Worm (Caenorhabditis elegans) whole organism, late embryonic: Measurements from ENCODE around the gene Y94H6A.10.

Source experiments
- C38D4.7 ChIP-seq: fragments of 200-800 bp; sonication (Bioruptor generic); optimal IDR thresholded peaks from 2 replicates; lab custom pipeline; 2018; ENCODE audit warnings: mild to moderate bottlenecking, missing genetic modification characterization, moderate library complexity, missing compliant biosample characterization
- F13H6.1 ChIP-seq: sonication (generic microtip); optimal IDR thresholded peaks from 2 replicates; lab custom pipeline; 2016; ENCODE audit warnings: missing genetic modification characterization, missing compliant biosample characterization
- K02D7.2 ChIP-seq: sonication (generic microtip); optimal IDR thresholded peaks from 2 replicates; lab custom pipeline; 2017; ENCODE audit warnings: mild to moderate bottlenecking, missing genetic modification characterization, missing compliant biosample characterization
- K09A11.1 ChIP-seq: sonication (generic microtip); optimal IDR thresholded peaks from 2 replicates; lab custom pipeline; 2017; ENCODE audit warnings: antibody characterized with exemption, mild to moderate bottlenecking, missing genetic modification characterization, missing compliant biosample characterization; ENCODE audit not compliant: insufficient read depth
- Y22D7AL.16 ChIP-seq: sonication (generic microtip); optimal IDR thresholded peaks from 2 replicates; lab custom pipeline; 2016; ENCODE audit warnings: missing genetic modification characterization, missing compliant biosample characterization
- ceh-14 ChIP-seq: sonication (generic microtip); optimal IDR thresholded peaks from 2 replicates; lab custom pipeline; 2016; ENCODE audit warnings: missing genotype, missing genetic modification characterization, missing compliant biosample characterization
- ceh-18 ChIP-seq: sonication (generic microtip); optimal IDR thresholded peaks from 2 replicates; lab custom pipeline; 2016; ENCODE audit warnings: missing genetic modification characterization, missing compliant biosample characterization
- ceh-19 ChIP-seq: fragments of 200-800 bp; sonication (Bioruptor generic); optimal IDR thresholded peaks from 2 replicates; lab custom pipeline; 2018; ENCODE audit warnings: mild to moderate bottlenecking, missing genetic modification characterization, missing compliant biosample characterization
- ceh-2 ChIP-seq: sonication (generic microtip); optimal IDR thresholded peaks from 2 replicates; lab custom pipeline; 2016; ENCODE audit warnings: missing genotype, missing genetic modification characterization, missing compliant biosample characterization
- ceh-22 ChIP-seq: sonication (generic microtip); optimal IDR thresholded peaks from 2 replicates; lab custom pipeline; 2017; ENCODE audit warnings: missing biosample characterization, missing genetic modification characterization
- ceh-24 ChIP-seq: sonication (generic microtip); optimal IDR thresholded peaks from 2 replicates; lab custom pipeline; 2016; ENCODE audit warnings: mild to moderate bottlenecking, missing genetic modification characterization, missing compliant biosample characterization
- ceh-45 ChIP-seq: fragments of 200-800 bp; sonication (Bioruptor generic); IDR thresholded peaks from 2 replicates; pipeline ENCODE4 v1.3.6; 2022; ENCODE audit warnings: missing genetic modification reagents, missing genetic modification characterization, missing compliant biosample characterization
- ceh-48 ChIP-seq: sonication (generic microtip); optimal IDR thresholded peaks from 2 replicates; lab custom pipeline; 2016; ENCODE audit warnings: missing genetic modification characterization, inconsistent platforms, missing compliant biosample characterization
- ceh-6 ChIP-seq: fragments of 200-800 bp; sonication (Bioruptor generic); optimal IDR thresholded peaks from 2 replicates; lab custom pipeline; 2018; ENCODE audit warnings: mild to moderate bottlenecking, missing genetic modification characterization, missing compliant biosample characterization
- che-1 ChIP-seq: sonication (generic microtip); optimal IDR thresholded peaks from 2 replicates; lab custom pipeline; 2016; ENCODE audit warnings: mild to moderate bottlenecking, missing genetic modification characterization, missing compliant biosample characterization
- dmd-4 ChIP-seq: sonication (generic microtip); optimal IDR thresholded peaks from 2 replicates; lab custom pipeline; 2016; ENCODE audit warnings: borderline replicate concordance, missing genetic modification characterization, missing compliant biosample characterization
- dve-1 ChIP-seq: sonication (generic microtip); optimal IDR thresholded peaks from 2 replicates; lab custom pipeline; 2017; ENCODE audit warnings: antibody characterized with exemption, mild to moderate bottlenecking, missing genetic modification characterization, missing compliant biosample characterization
- elt-2 ChIP-seq: sonication (generic microtip); optimal IDR thresholded peaks from 2 replicates; lab custom pipeline; 2016; ENCODE audit warnings: missing genetic modification reagents, missing genetic modification characterization, missing compliant biosample characterization
- elt-4 ChIP-seq: sonication (generic microtip); optimal IDR thresholded peaks from 2 replicates; lab custom pipeline; 2016; ENCODE audit warnings: missing genetic modification characterization, missing compliant biosample characterization
- fax-1 ChIP-seq: sonication (generic microtip); optimal IDR thresholded peaks from 2 replicates; lab custom pipeline; 2016; ENCODE audit warnings: missing genotype, missing genetic modification characterization, missing compliant biosample characterization
- fkh-10 ChIP-seq: fragments of 150-350 bp; optimal IDR thresholded peaks from 2 replicates; lab custom pipeline; 2014; ENCODE audit warnings: missing biosample characterization, missing genetic modification reagents, missing genetic modification characterization
- gmeb-2 ChIP-seq: sonication (generic microtip); optimal IDR thresholded peaks from 2 replicates; lab custom pipeline; 2016; ENCODE audit warnings: missing genetic modification characterization, inconsistent platforms, missing compliant biosample characterization
- hlh-13 ChIP-seq: fragments of 200-800 bp; sonication (Bioruptor generic); optimal IDR thresholded peaks from 2 replicates; lab custom pipeline; 2018; ENCODE audit warnings: mild to moderate bottlenecking, missing genetic modification characterization, missing compliant biosample characterization
- hlh-30 ChIP-seq: sonication (generic microtip); optimal IDR thresholded peaks from 2 replicates; lab custom pipeline; 2017; ENCODE audit warnings: antibody characterized with exemption, missing genetic modification characterization, missing compliant biosample characterization; ENCODE audit not compliant: insufficient read depth
- hlh-8 ChIP-seq: sonication (generic microtip); optimal IDR thresholded peaks from 2 replicates; lab custom pipeline; 2016; ENCODE audit warnings: missing genotype, missing genetic modification characterization, missing compliant biosample characterization
- lim-6 ChIP-seq: sonication (generic microtip); optimal IDR thresholded peaks from 2 replicates; lab custom pipeline; 2016; ENCODE audit warnings: missing genetic modification characterization, missing compliant biosample characterization
- lin-11 ChIP-seq: fragments of 200-800 bp; sonication (Bioruptor generic); optimal IDR thresholded peaks from 2 replicates; lab custom pipeline; 2018; ENCODE audit warnings: mild to moderate bottlenecking, missing genetic modification characterization, missing compliant biosample characterization
- mec-3 ChIP-seq: sonication (generic microtip); optimal IDR thresholded peaks from 2 replicates; lab custom pipeline; 2016; ENCODE audit warnings: borderline replicate concordance, missing genetic modification characterization, missing compliant biosample characterization
- nfya-1 ChIP-seq: sonication (generic microtip); optimal IDR thresholded peaks from 2 replicates; lab custom pipeline; 2017; ENCODE audit warnings: missing genetic modification characterization, mild to moderate bottlenecking, missing compliant biosample characterization, antibody characterized with exemption, moderate library complexity
- nhr-232 ChIP-seq: sonication (generic microtip); optimal IDR thresholded peaks from 2 replicates; lab custom pipeline; 2016; ENCODE audit warnings: missing genetic modification characterization, missing compliant biosample characterization
- npax-4 ChIP-seq: sonication (generic microtip); optimal IDR thresholded peaks from 2 replicates; lab custom pipeline; 2016; ENCODE audit warnings: missing genetic modification characterization, missing compliant biosample characterization
- odd-2 ChIP-seq: sonication (generic microtip); optimal IDR thresholded peaks from 2 replicates; lab custom pipeline; 2017; ENCODE audit warnings: antibody characterized with exemption, mild to moderate bottlenecking, missing genetic modification characterization, missing compliant biosample characterization
- pat-9 ChIP-seq: fragments of 200-800 bp; sonication (Bioruptor generic); optimal IDR thresholded peaks from 2 replicates; lab custom pipeline; 2018; ENCODE audit warnings: mild to moderate bottlenecking, missing genetic modification characterization, moderate library complexity, missing compliant biosample characterization
- pax-1 ChIP-seq: fragments of 150-350 bp; optimal IDR thresholded peaks from 2 replicates; lab custom pipeline; 2014; ENCODE audit warnings: missing biosample characterization, missing genetic modification characterization
- pha-2 ChIP-seq: sonication (generic microtip); optimal IDR thresholded peaks from 2 replicates; lab custom pipeline; 2017; ENCODE audit warnings: mild to moderate bottlenecking, missing genetic modification characterization, missing compliant biosample characterization
- pqm-1 ChIP-seq: sonication (generic microtip); optimal IDR thresholded peaks from 2 replicates; lab custom pipeline; 2016; ENCODE audit warnings: missing genetic modification characterization, missing compliant biosample characterization
- ref-2 ChIP-seq: sonication (generic microtip); optimal IDR thresholded peaks from 2 replicates; lab custom pipeline; 2016; ENCODE audit warnings: missing genetic modification characterization, missing compliant biosample characterization
- sox-4 ChIP-seq: sonication (generic microtip); optimal IDR thresholded peaks from 2 replicates; lab custom pipeline; 2017; ENCODE audit warnings: mild to moderate bottlenecking, missing genetic modification characterization, inconsistent platforms, missing compliant biosample characterization
- syd-9 ChIP-seq: sonication (generic microtip); optimal IDR thresholded peaks from 2 replicates; lab custom pipeline; 2016; ENCODE audit warnings: mild to moderate bottlenecking, missing genetic modification characterization, moderate library complexity, missing compliant biosample characterization
- tbx-2 ChIP-seq: sonication (generic microtip); optimal IDR thresholded peaks from 2 replicates; lab custom pipeline; 2016; ENCODE audit warnings: missing genetic modification characterization, missing compliant biosample characterization
- tbx-7 ChIP-seq: sonication (generic microtip); optimal IDR thresholded peaks from 2 replicates; lab custom pipeline; 2016; ENCODE audit warnings: missing genotype, missing genetic modification characterization, missing compliant biosample characterization
- unc-42 ChIP-seq: sonication (generic microtip); optimal IDR thresholded peaks from 2 replicates; lab custom pipeline; 2016; ENCODE audit warnings: missing genotype, missing genetic modification characterization, missing compliant biosample characterization
- zip-5 ChIP-seq: sonication (generic microtip); optimal IDR thresholded peaks from 2 replicates; lab custom pipeline; 2016; ENCODE audit warnings: missing genetic modification characterization, missing compliant biosample characterization
- ztf-16 ChIP-seq: sonication (generic microtip); optimal IDR thresholded peaks from 2 replicates; lab custom pipeline; 2017; ENCODE audit warnings: missing genetic modification characterization, missing compliant biosample characterization

Gene Y94H6A.10

ce11 chrIV:2710203-2710935 lies at the start of gene Y94H6A.10:
Gene Y94H6A.10 (minus strand): TSS chrIV:2710666.
- no peak for TF ChIP-seq fax-1 (tag; lab: Kevin White, UChicago)
- TF ChIP-seq che-1, result no peak
- TF ChIP-seq Y22D7AL.16 (tag; lab: Kevin White, UChicago), result no peak
- no peak for TF ChIP-seq C38D4.7

ce11 chrIV:2759163-2759562 lies 48.7 kb upstream of the Y94H6A.10 start, which contains the start of gene Y54G2A.38:
Gene Y54G2A.38 (plus strand): TSS chrIV:2759463.
- TF ChIP-seq pat-9 (tag; lab: Kevin White, UChicago), result no peak
- no peak for TF ChIP-seq C38D4.7
- TF ChIP-seq nfya-1 (tag; lab: Kevin White, UChicago), result no peak
- no peak for TF ChIP-seq pqm-1 (tag; lab: Kevin White, UChicago)
- TF ChIP-seq elt-4 (tag; lab: Kevin White, UChicago), result no peak
- no peak for TF ChIP-seq hlh-13 (GFP tag; lab: Kevin White, UChicago)
- TF ChIP-seq tbx-7 (tag; lab: Kevin White, UChicago), result no peak
- no peak for TF ChIP-seq ceh-14
- TF ChIP-seq nhr-232 (tag; lab: Kevin White, UChicago), result no peak
- no peak for TF ChIP-seq tbx-2
- no peak for TF ChIP-seq pha-2 (tag; lab: Kevin White, UChicago)
- no peak for TF ChIP-seq fkh-10 (GFP tag; lab: Kevin White, UChicago)
- no peak for TF ChIP-seq ceh-19 (GFP tag; lab: Kevin White, UChicago)

DNA sequence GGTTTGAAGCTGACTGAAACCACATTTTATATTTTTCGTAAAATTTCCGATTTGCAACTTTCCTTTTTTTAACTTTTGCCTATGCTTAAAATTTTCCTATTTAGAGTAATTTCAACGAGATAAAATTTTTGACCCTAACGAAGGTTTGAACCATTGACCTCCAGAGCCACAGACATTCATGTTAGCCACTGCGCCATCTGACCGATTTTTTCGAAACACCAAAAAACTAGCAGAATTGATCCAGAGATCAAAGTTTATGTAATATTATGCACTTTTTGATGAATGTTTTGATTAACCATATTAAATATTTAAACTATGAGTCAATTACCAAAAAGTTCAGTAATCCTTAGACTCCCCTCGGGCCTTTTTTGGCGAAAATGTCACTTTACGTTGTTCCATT lies 47.6 kb upstream of the Y94H6A.10 start:
- no peak for TF ChIP-seq hlh-8 (tag; lab: Kevin White, UChicago)
- TF ChIP-seq ceh-18 (tag; lab: Kevin White, UChicago), result no peak
- TF ChIP-seq elt-2 (tag; lab: Kevin White, UChicago), result no peak
- TF ChIP-seq hlh-30 (tag; lab: Kevin White, UChicago), result no peak
- TF ChIP-seq syd-9, result no peak
- TF ChIP-seq sox-4 (tag; lab: Kevin White, UChicago), result no peak
- no peak for TF ChIP-seq che-1
- TF ChIP-seq dve-1, result no peak
- TF ChIP-seq C38D4.7, result no peak
- TF ChIP-seq K02D7.2, result no peak
- no peak for TF ChIP-seq ceh-6
- no peak for TF ChIP-seq ref-2 (tag; lab: Kevin White, UChicago)
- no peak for TF ChIP-seq ceh-2 (tag; lab: Kevin White, UChicago)
- no peak for TF ChIP-seq ceh-24
- TF ChIP-seq, all 69 proteins: peak for 0

- no peak for TF ChIP-seq F13H6.1
- TF ChIP-seq mec-3 (tag; lab: Kevin White, UChicago), result no peak
- no peak for TF ChIP-seq ceh-22
- no peak for TF ChIP-seq fax-1 (tag; lab: Kevin White, UChicago)
- TF ChIP-seq sox-4 (tag; lab: Kevin White, UChicago), result no peak
- TF ChIP-seq ceh-24, result no peak
- TF ChIP-seq lim-6 (tag; lab: Kevin White, UChicago), result no peak
Measured at ce11 chrIV:2753541-2753940, 43.1 kb upstream of the Y94H6A.10 start.

DNA sequence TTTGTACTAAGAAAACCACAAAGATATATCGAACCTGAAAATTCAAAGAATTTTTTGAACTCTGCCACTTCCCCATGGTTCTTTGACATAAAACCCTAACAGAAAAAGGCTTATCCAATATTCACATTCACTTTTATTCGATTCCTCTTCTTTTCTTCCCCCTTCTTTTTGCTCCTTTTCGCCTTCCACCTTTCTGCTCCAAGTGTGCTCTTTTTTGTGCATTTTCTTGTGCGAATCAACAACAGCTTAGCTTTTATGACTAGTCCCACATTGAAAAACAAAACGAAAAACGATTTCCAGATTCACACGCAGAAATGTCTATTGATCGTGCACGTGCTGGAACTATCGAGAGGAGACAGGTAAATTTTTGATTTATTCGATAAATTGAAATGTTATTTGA lies 41.1 kb upstream of the Y94H6A.10 start, which contains the start of gene Y54G2A.41:
Y54G2A.41 (plus strand) TSS at position 301 of the 400 bp plus-strand sequence.
- TF ChIP-seq pax-1 (tag; lab: Kevin White, UChicago), result no peak
- TF ChIP-seq ceh-45, result no peak
- no peak for TF ChIP-seq ztf-16 (tag; lab: Kevin White, UChicago)
- TF ChIP-seq ceh-24, result no peak
- no peak for TF ChIP-seq zip-5 (tag; lab: Kevin White, UChicago)
- no peak for TF ChIP-seq K09A11.1
- no peak for TF ChIP-seq ceh-14
- no peak for TF ChIP-seq C38D4.7
- no peak for TF ChIP-seq tbx-7 (tag; lab: Kevin White, UChicago)
- no peak for TF ChIP-seq dmd-4 (tag; lab: Kevin White, UChicago)
- TF ChIP-seq syd-9, result no peak
- no peak for TF ChIP-seq unc-42 (tag; lab: Kevin White, UChicago)
- TF ChIP-seq elt-4 (tag; lab: Kevin White, UChicago), result no peak
- TF ChIP-seq mec-3 (tag; lab: Kevin White, UChicago), result no peak
- TF ChIP-seq lin-11 (tag; lab: Kevin White, UChicago), result no peak
- no peak for TF ChIP-seq gmeb-2 (tag; lab: Kevin White, UChicago)
- TF ChIP-seq odd-2 (tag; lab: Kevin White, UChicago), result no peak
- no peak for TF ChIP-seq npax-4
- TF ChIP-seq ceh-48, result no peak
